Worm (Caenorhabditis elegans) whole organism, L3 larva: ENCODE results near the gene F32D8.14.

Experiments
- R02D3.7 ChIP-seq: fragments of 150-350 bp; optimal IDR thresholded peaks from 2 replicates; lab custom pipeline; 2014; ENCODE audit warnings: missing biosample characterization, missing genetic modification characterization
- ZK546.5 ChIP-seq: sonication (generic microtip); optimal IDR thresholded peaks from 2 replicates; lab custom pipeline; 2017; ENCODE audit warnings: missing biosample characterization, missing genetic modification characterization
- aly-2 ChIP-seq: fragments of 150-350 bp; optimal IDR thresholded peaks from 2 replicates; lab custom pipeline; 2014; ENCODE audit warnings: missing biosample characterization, missing genetic modification characterization
- ama-1 ChIP-seq: fragments of 150-350 bp; optimal IDR thresholded peaks from 2 replicates; lab custom pipeline; 2018
- ceh-16 ChIP-seq: sonication (generic microtip); optimal IDR thresholded peaks from 2 replicates; lab custom pipeline; 2017; ENCODE audit warnings: missing biosample characterization, missing genetic modification characterization
- ceh-28 ChIP-seq: fragments of 150-350 bp; optimal IDR thresholded peaks from 2 replicates; lab custom pipeline; 2014; ENCODE audit warnings: missing biosample characterization, missing genetic modification reagents, missing genetic modification characterization
- ceh-82 ChIP-seq: fragments of 150-350 bp; optimal IDR thresholded peaks from 2 replicates; lab custom pipeline; 2014; ENCODE audit warnings: missing biosample characterization, missing genetic modification characterization
- ceh-9 ChIP-seq: sonication (generic microtip); optimal IDR thresholded peaks from 2 replicates; lab custom pipeline; 2018; ENCODE audit warnings: missing biosample characterization, missing genetic modification characterization
- daf-12 ChIP-seq: fragments of 150-350 bp; optimal IDR thresholded peaks from 2 replicates; lab custom pipeline; 2014; ENCODE audit warnings: missing biosample characterization, missing genetic modification reagents, missing genetic modification characterization
- egl-27 ChIP-seq: sonication (generic microtip); optimal IDR thresholded peaks from 4 replicates; lab custom pipeline; 2017; ENCODE audit warnings: missing biosample characterization, missing genetic modification reagents, missing genetic modification characterization
- egl-5 ChIP-seq: fragments of 150-350 bp; optimal IDR thresholded peaks from 2 replicates; lab custom pipeline; 2017; ENCODE audit warnings: missing biosample characterization, missing genetic modification reagents, missing genetic modification characterization, inconsistent platforms
- elt-2 ChIP-seq: sonication (generic microtip); optimal IDR thresholded peaks from 2 replicates; lab custom pipeline; 2016; ENCODE audit warnings: missing genetic modification reagents, mild to moderate bottlenecking, missing genetic modification characterization, missing compliant biosample characterization
- elt-3 ChIP-seq, 3 experiments: fragments of 150-350 bp in 1 of 3; sonication (generic microtip) in 2 of 3; optimal IDR thresholded peaks; 2 replicates in 2 of 3; 4 replicates in 1 of 3; lab custom pipeline; 2014 to 2017; ENCODE audit warnings: missing biosample characterization in 3 of 3, missing genetic modification characterization in 3 of 3
- eor-1 ChIP-seq, 2 experiments: fragments of 150-350 bp; optimal IDR thresholded peaks; 2 replicates each; lab custom pipeline; 2014 to 2018; ENCODE audit warnings: missing biosample characterization in 2 of 2, missing genetic modification characterization in 2 of 2
- fkh-10 ChIP-seq: sonication (generic microtip); optimal IDR thresholded peaks from 2 replicates; lab custom pipeline; 2017; ENCODE audit warnings: missing biosample characterization, missing genetic modification reagents, missing genetic modification characterization
- fkh-2 ChIP-seq: fragments of 150-350 bp; optimal IDR thresholded peaks from 2 replicates; lab custom pipeline; 2014; ENCODE audit warnings: missing biosample characterization, missing genetic modification reagents, missing genetic modification characterization
- fos-1 ChIP-seq: fragments of 150-350 bp; optimal IDR thresholded peaks from 2 replicates; lab custom pipeline; 2014; ENCODE audit warnings: missing biosample characterization, missing genetic modification characterization
- hmg-11 ChIP-seq: sonication (generic microtip); optimal IDR thresholded peaks from 2 replicates; lab custom pipeline; 2016; ENCODE audit warnings: missing genetic modification characterization, missing compliant biosample characterization
- jun-1 ChIP-seq: fragments of 150-350 bp; optimal IDR thresholded peaks from 2 replicates; lab custom pipeline; 2014; ENCODE audit warnings: missing biosample characterization, missing genetic modification reagents, missing genetic modification characterization
- lin-15B ChIP-seq: fragments of 150-350 bp; optimal IDR thresholded peaks from 2 replicates; lab custom pipeline; 2014; ENCODE audit warnings: missing biosample characterization, missing genetic modification characterization
- lin-39 ChIP-seq: fragments of 150-350 bp; optimal IDR thresholded peaks from 2 replicates; lab custom pipeline; 2018; ENCODE audit warnings: missing biosample characterization, missing genetic modification reagents, missing genetic modification characterization
- lsy-12 ChIP-seq: sonication (generic microtip); optimal IDR thresholded peaks from 2 replicates; lab custom pipeline; 2016; ENCODE audit warnings: mild to moderate bottlenecking, missing genetic modification characterization, missing compliant biosample characterization
- mdl-1 ChIP-seq: fragments of 150-350 bp; optimal IDR thresholded peaks from 2 replicates; lab custom pipeline; 2014; ENCODE audit warnings: missing biosample characterization, missing genetic modification characterization
- mml-1 ChIP-seq: fragments of 150-350 bp; sonication (generic microtip); optimal IDR thresholded peaks from 3 replicates; lab custom pipeline; 2014; ENCODE audit warnings: missing biosample characterization, missing genetic modification characterization
- nfya-1 ChIP-seq: sonication (generic microtip); optimal IDR thresholded peaks from 2 replicates; lab custom pipeline; 2017; ENCODE audit warnings: missing genetic modification characterization, mild to moderate bottlenecking, missing compliant biosample characterization, antibody characterized with exemption, moderate library complexity; ENCODE audit not compliant: insufficient read depth
- nhr-11 ChIP-seq: fragments of 150-350 bp; optimal IDR thresholded peaks from 2 replicates; lab custom pipeline; 2014; ENCODE audit warnings: missing biosample characterization, missing genetic modification characterization
- nhr-12 ChIP-seq: fragments of 150-350 bp; optimal IDR thresholded peaks from 2 replicates; lab custom pipeline; 2014; ENCODE audit warnings: missing biosample characterization, missing genetic modification characterization
- nhr-23 ChIP-seq: fragments of 150-350 bp; optimal IDR thresholded peaks from 2 replicates; lab custom pipeline; 2014; ENCODE audit warnings: missing biosample characterization, missing genetic modification reagents, missing genetic modification characterization
- nhr-237 ChIP-seq: fragments of 150-350 bp; optimal IDR thresholded peaks from 2 replicates; lab custom pipeline; 2014; ENCODE audit warnings: missing biosample characterization, missing genetic modification characterization
- nhr-25 ChIP-seq: sonication (generic microtip); optimal IDR thresholded peaks from 2 replicates; lab custom pipeline; 2017; ENCODE audit warnings: missing biosample characterization, missing genetic modification characterization
- nhr-28 ChIP-seq: fragments of 150-350 bp; optimal IDR thresholded peaks from 2 replicates; lab custom pipeline; 2014; ENCODE audit warnings: missing biosample characterization, missing genetic modification characterization
- nhr-43 ChIP-seq: sonication (generic microtip); optimal IDR thresholded peaks from 2 replicates; lab custom pipeline; 2016; ENCODE audit warnings: mild to moderate bottlenecking, missing genetic modification characterization, missing compliant biosample characterization; ENCODE audit not compliant: poor library complexity, severe bottlenecking
- nhr-67 ChIP-seq: fragments of 150-350 bp; optimal IDR thresholded peaks from 2 replicates; lab custom pipeline; 2014; ENCODE audit warnings: missing biosample characterization, missing genetic modification characterization
- nhr-76 ChIP-seq: fragments of 150-350 bp; sonication (generic microtip); optimal IDR thresholded peaks from 5 replicates; lab custom pipeline; 2014; ENCODE audit warnings: missing biosample characterization, missing genetic modification characterization
- nhr-77 ChIP-seq: fragments of 150-350 bp; optimal IDR thresholded peaks from 2 replicates; lab custom pipeline; 2014; ENCODE audit warnings: missing biosample characterization, missing genetic modification characterization
- pha-4 ChIP-seq: fragments of 150-350 bp; optimal IDR thresholded peaks from 2 replicates; lab custom pipeline; 2014; ENCODE audit warnings: missing biosample characterization, missing genetic modification reagents, missing genetic modification characterization
- pqm-1 ChIP-seq: fragments of 150-350 bp; optimal IDR thresholded peaks from 2 replicates; lab custom pipeline; 2017; ENCODE audit warnings: missing biosample characterization, missing genetic modification characterization, inconsistent platforms
- sea-2 ChIP-seq: fragments of 150-350 bp; sonication (generic microtip); optimal IDR thresholded peaks from 4 replicates; lab custom pipeline; 2014; ENCODE audit warnings: missing biosample characterization, missing genetic modification reagents, missing genetic modification characterization
- skn-1 ChIP-seq: fragments of 150-350 bp; optimal IDR thresholded peaks from 2 replicates; lab custom pipeline; 2014; ENCODE audit warnings: missing biosample characterization, missing genetic modification characterization
- snpc-4 ChIP-seq: fragments of 150-350 bp; optimal IDR thresholded peaks from 2 replicates; lab custom pipeline; 2014; ENCODE audit warnings: missing biosample characterization, missing genetic modification characterization
- tbx-2 ChIP-seq: sonication (generic microtip); optimal IDR thresholded peaks from 2 replicates; lab custom pipeline; 2016; ENCODE audit warnings: mild to moderate bottlenecking, missing genetic modification characterization, missing compliant biosample characterization
- unc-39 ChIP-seq: sonication (generic microtip); optimal IDR thresholded peaks from 4 replicates; lab custom pipeline; 2017; ENCODE audit warnings: missing biosample characterization, missing genetic modification characterization
- zag-1 ChIP-seq: fragments of 150-350 bp; optimal IDR thresholded peaks from 2 replicates; lab custom pipeline; 2014; ENCODE audit warnings: missing biosample characterization, missing genetic modification characterization
- ztf-11 ChIP-seq: fragments of 150-350 bp; optimal IDR thresholded peaks from 2 replicates; lab custom pipeline; 2014; ENCODE audit warnings: missing biosample characterization, missing genetic modification characterization
- ztf-4 ChIP-seq: fragments of 150-350 bp; optimal IDR thresholded peaks from 2 replicates; lab custom pipeline; 2014; ENCODE audit warnings: missing biosample characterization, missing genetic modification characterization

F32D8.14 gene

DNA sequence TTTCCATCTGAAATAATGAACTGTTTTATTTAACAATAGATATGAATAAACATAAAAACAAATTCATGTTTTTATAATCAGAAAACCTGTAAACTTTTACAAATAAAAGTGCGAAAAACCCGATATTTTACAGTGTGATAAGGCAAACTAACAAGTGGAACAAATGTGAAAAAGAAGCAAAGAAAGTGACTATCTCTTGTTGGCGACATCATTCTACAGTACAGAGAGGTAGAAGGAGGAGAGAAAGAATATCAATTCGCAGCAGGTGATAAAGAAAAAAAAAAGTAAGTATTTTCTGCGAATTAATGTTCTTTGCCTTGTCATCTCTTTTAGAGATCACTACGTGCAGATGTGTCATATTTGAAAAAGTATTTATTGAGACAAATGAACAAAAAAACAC is 34.8 kb downstream of the F32D8.14 start (continued):
- no peak for TF ChIP-seq nfya-1 (tag; lab: Kevin White, UChicago)

DNA sequence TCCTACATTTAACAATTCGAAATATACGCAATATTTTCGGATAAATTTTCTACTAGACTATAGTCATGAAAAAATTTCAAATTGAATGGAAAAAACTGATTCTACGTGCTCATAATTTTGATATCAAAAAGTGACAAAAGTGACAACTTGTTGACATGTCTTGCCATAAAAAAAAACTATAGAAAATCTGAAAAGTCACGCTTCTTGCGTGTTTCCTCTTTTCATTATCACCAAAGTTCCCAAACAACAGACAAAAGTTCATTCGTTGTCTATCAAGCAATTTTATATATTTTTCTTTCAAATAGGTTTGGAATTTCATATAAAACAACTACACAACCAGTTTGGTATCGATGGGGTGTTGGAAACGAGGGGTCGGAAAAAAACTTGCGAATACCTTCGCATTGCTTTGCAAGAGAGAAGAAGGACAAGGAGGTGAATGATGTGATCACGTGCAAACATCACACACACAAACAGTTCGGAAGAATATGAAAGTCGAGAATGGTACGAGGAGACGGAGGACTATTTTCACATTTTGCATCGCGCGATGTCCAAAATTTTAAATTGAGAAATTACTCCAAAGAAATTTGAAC is 35.4 kb downstream of the F32D8.14 start:
- TF ChIP-seq jun-1 (tag; lab: Kevin White, UChicago) (no peak), ZK546.5 (tag; lab: Kevin White, UChicago) (no peak), mdl-1 (tag; lab: Kevin White, UChicago) (no peak), nhr-237 (tag; lab: Kevin White, UChicago) (no peak), elt-2 (tag; lab: Kevin White, UChicago) (peak; percentile 53), eor-1 (tag; optimal IDR thresholded peaks at IDR 0.05; lab: Kevin White, UChicago) (no peak), nhr-43 (tag; lab: Kevin White, UChicago) (peak; percentile 32), lin-15B (tag; lab: Kevin White, UChicago) (no peak), ztf-11 (no peak), nhr-76 (tag; lab: Kevin White, UChicago) (no peak), lin-39 (no peak), hmg-11 (tag; lab: Kevin White, UChicago) (no peak), lsy-12 (tag; lab: Kevin White, UChicago) (no peak), pqm-1 (tag; lab: Kevin White, UChicago) (no peak), nhr-23 (tag; lab: Kevin White, UChicago) (peak; percentile 26), fkh-2 (tag; lab: Kevin White, UChicago) (no peak), mml-1 (no peak), nhr-28 (tag; lab: Kevin White, UChicago) (no peak), nhr-67 (no peak), ztf-4 (tag; lab: Kevin White, UChicago) (no peak), nhr-12 (tag; lab: Kevin White, UChicago) (no peak), nhr-25 (tag; lab: Kevin White, UChicago) (peak; percentile 40), egl-5 (tag; lab: Kevin White, UChicago) (no peak), nhr-11 (tag; lab: Kevin White, UChicago) (no peak), egl-27 (tag; lab: Kevin White, UChicago) (no peak), nhr-77 (tag; lab: Kevin White, UChicago) (no peak), fkh-10 (no peak), pha-4 (tag; lab: Kevin White, UChicago) (peak; percentile 22), ceh-28 (tag; lab: Kevin White, UChicago) (no peak), unc-39 (no peak), tbx-2 (no peak), skn-1 (no peak), fos-1 (no peak), daf-12 (tag; lab: Kevin White, UChicago) (no peak), nfya-1 (tag; lab: Kevin White, UChicago) (no peak), ceh-82 (no peak), snpc-4 (tag; lab: Kevin White, UChicago) (no peak), ama-1 (lab: Kevin White, UChicago) (no peak), zag-1 (tag; lab: Kevin White, UChicago) (no peak)

ce11 chrV:10858340-10858739 is 36.2 kb downstream of the F32D8.14 start:
- TF ChIP-seq jun-1 (tag; lab: Kevin White, UChicago) (peak; percentile 31), nfya-1 (tag; lab: Kevin White, UChicago) (peak; percentile 85), fkh-2 (tag; lab: Kevin White, UChicago) (no peak), ceh-9 (no peak), sea-2 (GFP tag; lab: Kevin White, UChicago) (no peak), egl-27 (tag; lab: Kevin White, UChicago) (peak; percentile 62), snpc-4 (tag; lab: Kevin White, UChicago) (peak; percentile 2), fkh-10 (peak; percentile 59), tbx-2 (peak; percentile 77), nhr-12 (tag; lab: Kevin White, UChicago) (no peak), fos-1 (no peak), elt-3 (tag; optimal IDR thresholded peaks at IDR 0.05; lab: Kevin White, UChicago) (no peak), nhr-43 (tag; lab: Kevin White, UChicago) (peak; percentile 65), ceh-82 (no peak), nhr-23 (tag; lab: Kevin White, UChicago) (peak; percentile 56), ztf-4 (tag; lab: Kevin White, UChicago) (peak; percentile 35), R02D3.7 (no peak), nhr-77 (tag; lab: Kevin White, UChicago) (no peak), aly-2 (no peak), nhr-67 (no peak), nhr-11 (tag; lab: Kevin White, UChicago) (peak; percentile 63), egl-5 (tag; lab: Kevin White, UChicago) (peak; percentile 88), eor-1 (tag; optimal IDR thresholded peaks at IDR 0.05; lab: Kevin White, UChicago) (no peak), nhr-25 (tag; lab: Kevin White, UChicago) (no peak), zag-1 (tag; lab: Kevin White, UChicago) (peak; percentile 66), ZK546.5 (tag; lab: Kevin White, UChicago) (no peak), skn-1 (peak; percentile 19), ama-1 (lab: Kevin White, UChicago) (peak; percentile 52), mml-1 (no peak), ceh-16 (tag; lab: Kevin White, UChicago) (no peak), nhr-28 (tag; lab: Kevin White, UChicago) (no peak), hmg-11 (tag; lab: Kevin White, UChicago) (peak; percentile 69), lsy-12 (tag; lab: Kevin White, UChicago) (peak; percentile 59), lin-15B (tag; lab: Kevin White, UChicago) (no peak), elt-2 (tag; lab: Kevin White, UChicago) (peak; percentile 36), mdl-1 (tag; lab: Kevin White, UChicago) (peak; percentile 71)
